Worm (Caenorhabditis elegans): ENCODE data around the gene catp-5.

DNA sequence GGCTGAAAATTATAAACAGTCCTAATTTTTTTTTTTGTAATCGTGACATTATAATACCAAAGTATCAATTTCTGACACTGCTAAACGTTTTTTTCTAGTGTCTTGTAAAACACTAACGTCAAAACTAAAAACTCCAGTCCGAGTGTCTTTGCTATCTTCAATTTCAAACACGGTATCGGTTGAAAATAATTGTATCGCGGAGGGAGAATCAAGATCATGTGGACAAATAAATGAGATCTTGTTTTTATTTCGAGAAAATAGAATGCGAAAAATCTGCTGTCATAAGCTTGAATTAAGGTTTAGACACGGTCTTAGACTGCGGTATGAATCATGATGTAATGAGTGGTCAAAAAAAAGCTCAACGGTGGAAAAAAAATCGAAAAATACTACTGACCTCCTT lies 50.0 kb downstream of the catp-5 start:
- no peak for TF ChIP-seq pha-4 (GFP tag; IDR thresholded peaks at IDR 0.05)
- no peak for TF ChIP-seq pha-4 (tag; optimal IDR thresholded peaks at IDR 0.05)
- TF ChIP-seq daf-19 (GFP tag; conservative IDR thresholded peaks at IDR 0.05): no peak
- no peak for TF ChIP-seq ceh-82 (tag; optimal IDR thresholded peaks at IDR 0.05)
- no peak for TF ChIP-seq nhr-77 (tag; optimal IDR thresholded peaks at IDR 0.05)

Data from whole organism, L4 larva.